Fruit fly (Drosophila melanogaster): Measurements from ENCODE around the gene CG33783.

DNA sequence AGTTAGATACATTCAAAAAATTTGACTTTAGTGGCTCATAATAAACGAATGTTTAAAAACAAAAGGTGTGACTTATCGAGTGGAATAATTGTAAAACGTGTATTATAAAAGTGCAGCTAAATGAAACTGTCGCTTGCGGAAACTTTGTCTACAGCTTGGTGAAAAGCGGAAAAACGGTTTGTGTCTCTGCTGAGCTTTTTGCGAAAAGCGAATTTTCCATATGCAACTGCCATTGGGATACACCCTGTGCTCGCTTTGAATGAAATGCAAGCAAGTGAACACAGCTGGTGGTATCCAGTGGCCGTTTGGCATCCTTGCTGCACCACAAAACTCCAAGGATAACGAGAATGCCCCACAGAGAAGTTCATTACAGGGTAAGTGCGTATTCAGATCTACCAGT lies 24.3 kb downstream of the CG33783 start:
- no peak for TF ChIP-seq bab1 (GFP tag; optimal IDR thresholded peaks at IDR 0.05)
- TF ChIP-seq CG11617 (GFP tag; optimal IDR thresholded peaks at IDR 0.05) = no peak
- TF ChIP-seq CG12768 (GFP tag; optimal IDR thresholded peaks at IDR 0.05) = no peak
- TF ChIP-seq kay (GFP tag; ENCODE audit: borderline replicate concordance) = no peak
- no peak for TF ChIP-seq cnc (optimal IDR thresholded peaks at IDR 0.05)
- TF ChIP-seq Mnt (GFP tag; optimal IDR thresholded peaks at IDR 0.05) = no peak
- no peak for TF ChIP-seq pad (GFP tag; optimal IDR thresholded peaks at IDR 0.05)
- TF ChIP-seq CG7045 (GFP tag; optimal IDR thresholded peaks at IDR 0.05) = no peak
- no peak for TF ChIP-seq tj (GFP tag; optimal IDR thresholded peaks at IDR 0.05)
- TF ChIP-seq CG14711 (tag; optimal IDR thresholded peaks at IDR 0.05) = no peak
- peak; percentile 42 for TF ChIP-seq cic (GFP tag; optimal IDR thresholded peaks at IDR 0.05)
- no peak for TF ChIP-seq CG33017 (tag; optimal IDR thresholded peaks at IDR 0.05)
- TF ChIP-seq CG5204 (GFP tag; optimal IDR thresholded peaks at IDR 0.05) = no peak
- TF ChIP-seq CG7101 (tag; optimal IDR thresholded peaks at IDR 0.05) = no peak
